Worm (Caenorhabditis elegans) whole organism, mixed stage, embryonic: ENCODE results near the gene R08D7.7.

Experiments
- drap-1 ChIP-seq: fragments of 200-800 bp; sonication (Bioruptor generic); optimal IDR thresholded peaks from 3 replicates; lab custom pipeline; 2018; ENCODE audit warnings: mild to moderate bottlenecking, missing genetic modification characterization, missing compliant biosample characterization
- lin-13 ChIP-seq: fragments of 150-350 bp; optimal IDR thresholded peaks from 2 replicates; lab custom pipeline; 2014; ENCODE audit warnings: missing biosample characterization, missing genetic modification characterization
- nhr-12 ChIP-seq: fragments of 150-350 bp; optimal IDR thresholded peaks from 2 replicates; lab custom pipeline; 2014; ENCODE audit warnings: missing biosample characterization, missing genetic modification characterization
- nhr-76 ChIP-seq: sonication (generic microtip); optimal IDR thresholded peaks from 2 replicates; lab custom pipeline; 2017; ENCODE audit warnings: missing biosample characterization, missing genetic modification characterization
- sem-2 ChIP-seq: fragments of 200-800 bp; sonication (Bioruptor generic); optimal IDR thresholded peaks from 2 replicates; lab custom pipeline; 2018; ENCODE audit warnings: mild to moderate bottlenecking, missing genetic modification characterization, missing compliant biosample characterization
- zip-8 ChIP-seq: fragments of 150-350 bp; optimal IDR thresholded peaks from 2 replicates; lab custom pipeline; 2014; ENCODE audit warnings: missing biosample characterization, missing genetic modification characterization
- ztf-11 ChIP-seq: fragments of 150-350 bp; optimal IDR thresholded peaks from 2 replicates; lab custom pipeline; 2014; ENCODE audit warnings: missing biosample characterization, missing genetic modification characterization

- TF ChIP-seq ztf-11 (tag; lab: Kevin White, UChicago) (no peak), lin-13 (no peak), nhr-12 (tag; lab: Kevin White, UChicago) (no peak), nhr-76 (tag; lab: Kevin White, UChicago) (no peak), drap-1 (no peak), sem-2 (GFP tag; lab: Kevin White, UChicago) (no peak), zip-8 (tag; lab: Kevin White, UChicago) (no peak)
Observed at ce11 chrIII:8955536-8955935, 34.3 kb upstream of the R08D7.7 start.
